Fruit fly (Drosophila melanogaster): ENCODE data around the gene Peritrophin-15b.

DNA sequence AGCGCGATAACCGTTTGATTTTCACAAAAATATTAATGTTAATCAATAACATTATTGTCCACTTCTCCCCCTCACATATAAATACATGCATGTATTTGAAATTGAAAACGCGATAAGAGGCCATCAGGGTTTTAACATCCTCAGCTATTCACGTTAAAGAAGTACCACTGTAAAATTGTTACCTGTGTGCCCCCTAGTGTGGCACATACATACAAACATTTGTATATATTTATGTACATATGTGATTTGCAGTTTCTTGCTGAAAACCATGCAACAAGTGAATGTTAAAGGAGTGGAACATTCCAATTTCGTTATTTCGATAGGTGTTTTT, 31.8 kb downstream of the Peritrophin-15b start:
- TF ChIP-seq CG8632 (GFP tag; optimal IDR thresholded peaks at IDR 0.05) (no peak), CG8319 (GFP tag; optimal IDR thresholded peaks at IDR 0.05) (no peak), Ets96B (tag; optimal IDR thresholded peaks at IDR 0.05) (no peak), Lpt (GFP tag; optimal IDR thresholded peaks at IDR 0.05) (no peak), achi (GFP tag; optimal IDR thresholded peaks at IDR 0.05) (no peak), pdm3 (GFP tag; optimal IDR thresholded peaks at IDR 0.05) (no peak), Hr38 (GFP tag; optimal IDR thresholded peaks at IDR 0.05) (no peak), Gug (GFP tag; IDR thresholded peaks at IDR 0.05) (no peak), Sox102F (GFP tag; optimal IDR thresholded peaks at IDR 0.05) (no peak), vri (GFP tag; optimal IDR thresholded peaks at IDR 0.05) (no peak), CG10631 (GFP tag; optimal IDR thresholded peaks at IDR 0.05) (no peak), CG6276 (GFP tag; optimal IDR thresholded peaks at IDR 0.05) (no peak), OdsH (GFP tag; optimal IDR thresholded peaks at IDR 0.05) (no peak)

All from whole organism, prepupa.